Fruit fly (Drosophila melanogaster) whole organism, pupa: Measurements from ENCODE around the gene CG42674.

Experiments used
- CG10348 ChIP-seq: fragments of 200-800 bp; sonication (Bioruptor generic); IDR thresholded peaks from 2 replicates; pipeline ENCODE4 v1.3.6; 2022; ENCODE audit warnings: missing biosample characterization, missing genetic modification characterization
- CG15710 ChIP-seq: fragments of 200-800 bp; sonication (Bioruptor generic); optimal IDR thresholded peaks from 2 replicates; lab custom pipeline; 2018; ENCODE audit warnings: missing biosample characterization, mild to moderate bottlenecking, missing genetic modification characterization, moderate library complexity
- CG17806 ChIP-seq: fragments of 200-800 bp; sonication (Bioruptor generic); optimal IDR thresholded peaks from 2 replicates; lab custom pipeline; 2018; ENCODE audit warnings: missing biosample characterization, mild to moderate bottlenecking, missing genetic modification characterization, moderate library complexity
- CG4496 ChIP-seq: fragments of 200-800 bp; sonication (Bioruptor generic); IDR thresholded peaks from 3 replicates; pipeline ENCODE4 v1.3.6; 2022; ENCODE audit warnings: missing biosample characterization, missing genetic modification characterization
- CG8159 ChIP-seq: fragments of 200-800 bp; sonication (Bioruptor generic); optimal IDR thresholded peaks from 3 replicates; lab custom pipeline; 2018; ENCODE audit warnings: missing biosample characterization, mild to moderate bottlenecking, missing genetic modification characterization, moderate library complexity
- D1 ChIP-seq: fragments of 200-800 bp; sonication (Bioruptor generic); optimal IDR thresholded peaks from 2 replicates; lab custom pipeline; 2018; ENCODE audit warnings: missing biosample characterization, mild to moderate bottlenecking, missing genetic modification characterization, moderate library complexity
- EcR ChIP-seq: fragments of 200-800 bp; sonication (Bioruptor generic); optimal IDR thresholded peaks from 3 replicates; lab custom pipeline; 2019; ENCODE audit warnings: missing biosample characterization, missing genetic modification characterization, mild to moderate bottlenecking, moderate library complexity, missing genetic modification reagents
- fd96Ca ChIP-seq: fragments of 200-800 bp; sonication (Bioruptor generic); IDR thresholded peaks from 3 replicates; pipeline ENCODE4 v1.3.6; 2022; ENCODE audit warnings: missing biosample characterization, missing genetic modification characterization
- rn ChIP-seq: fragments of 200-800 bp; sonication (Bioruptor generic); IDR thresholded peaks from 2 replicates; pipeline ENCODE4 v1.3.6; 2022; ENCODE audit warnings: missing biosample characterization, missing genetic modification characterization

DNA sequence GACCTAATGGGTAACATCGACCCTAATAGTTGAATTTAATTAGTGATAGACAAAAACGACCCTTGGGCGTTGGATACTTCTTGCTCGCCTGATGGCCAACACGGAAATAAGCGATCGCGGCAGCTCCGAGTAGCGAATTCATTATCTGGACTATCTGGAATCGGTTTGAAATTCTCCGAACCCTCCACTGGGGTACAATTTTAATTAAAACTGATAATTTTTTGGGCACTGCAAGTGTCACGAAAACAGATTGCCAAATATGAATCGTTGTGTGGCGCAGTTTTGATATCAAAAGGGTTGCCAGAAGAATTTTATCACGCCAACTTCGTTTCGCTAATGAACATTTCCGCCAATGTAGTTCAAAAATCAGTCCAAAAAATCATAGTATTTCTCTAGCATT is 11.8 kb upstream of the CG42674 start:
- TF ChIP-seq CG15710 (tag; lab: Kevin White, UChicago) (no peak), EcR (GFP tag; lab: Kevin White, UChicago) (no peak), CG17806 (no peak), CG4496 (GFP tag; lab: Robert Waterston, UW) (no peak), CG10348 (GFP tag; lab: Robert Waterston, UW) (no peak), CG8159 (tag; lab: Kevin White, UChicago) (no peak), fd96Ca (GFP tag; lab: Robert Waterston, UW) (no peak), D1 (tag; lab: Kevin White, UChicago) (no peak), rn (GFP tag; lab: Robert Waterston, UW) (no peak)
